Worm (Caenorhabditis elegans) whole organism, L3 larva: ENCODE data around the gene mvb-12.

Experiments
- pqm-1 ChIP-seq: fragments of 150-350 bp; optimal IDR thresholded peaks from 2 replicates; lab custom pipeline; 2017; ENCODE audit warnings: missing biosample characterization, missing genetic modification characterization, inconsistent platforms
- sea-2 ChIP-seq: fragments of 150-350 bp; sonication (generic microtip); optimal IDR thresholded peaks from 4 replicates; lab custom pipeline; 2014; ENCODE audit warnings: missing biosample characterization, missing genetic modification reagents, missing genetic modification characterization
- skn-1 ChIP-seq: fragments of 150-350 bp; optimal IDR thresholded peaks from 2 replicates; lab custom pipeline; 2014; ENCODE audit warnings: missing biosample characterization, missing genetic modification characterization
- unc-62 ChIP-seq: fragments of 150-350 bp; sonication (generic microtip); optimal IDR thresholded peaks from 4 replicates; lab custom pipeline; 2014; ENCODE audit warnings: missing biosample characterization, missing genetic modification reagents, missing genetic modification characterization

ce11 chrIV:7877781-7878180 lies 47.5 kb downstream of the mvb-12 start, which contains the start of gene kin-26:
- TF ChIP-seq unc-62 (GFP tag; lab: Kevin White, UChicago) (no peak), sea-2 (GFP tag; lab: Kevin White, UChicago) (no peak), pqm-1 (tag; lab: Kevin White, UChicago) (no peak), skn-1 (tag; lab: Kevin White, UChicago) (no peak)
